Fruit fly (Drosophila melanogaster): ENCODE measurements around the gene Rpn5.
A peak's percentile ranks its signal among the peaks of the same experiment; 100 is the strongest.

Rpn5 gene

DNA sequence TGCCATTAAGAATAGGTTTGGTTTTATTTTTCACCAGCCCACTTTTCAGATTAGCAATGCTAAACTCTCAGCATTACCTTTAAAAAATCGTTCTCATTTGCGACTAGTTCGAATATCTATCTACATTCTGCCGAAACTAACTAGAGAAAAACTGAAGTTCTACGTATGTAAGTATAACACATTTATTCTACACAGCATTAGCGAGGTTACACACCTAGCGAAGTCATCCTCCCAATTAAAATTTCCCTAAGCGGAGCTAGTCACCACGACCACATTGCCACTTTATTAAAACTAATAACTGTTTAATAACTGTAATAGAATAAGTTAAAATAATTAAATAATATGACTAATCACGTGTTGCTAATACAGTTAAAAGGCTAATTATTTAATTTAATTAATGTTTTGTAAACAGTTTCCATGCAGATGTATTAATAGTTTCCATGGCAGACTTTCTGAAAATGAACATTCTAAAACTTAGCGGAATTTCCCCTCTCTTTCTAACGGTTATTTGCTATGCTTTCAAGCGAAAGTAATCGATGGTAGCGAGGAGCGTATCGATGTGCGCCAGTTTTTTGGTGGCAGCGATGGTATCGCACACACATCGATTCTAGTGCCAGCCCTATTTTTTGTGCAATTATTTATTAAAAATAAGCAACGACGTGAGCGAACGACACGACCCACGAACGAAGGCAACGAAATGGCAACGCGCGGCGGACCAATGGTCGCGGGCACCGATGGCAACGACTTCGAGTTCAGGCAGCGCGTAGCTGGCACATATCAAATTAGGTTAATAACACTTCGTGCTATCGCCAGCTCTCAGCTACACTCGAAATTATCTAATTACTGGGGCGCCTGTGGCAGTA lies 10.3 kb upstream of the Rpn5 start, which contains the start of gene jagn (continued):
- TF ChIP-seq odd (GFP tag; optimal IDR thresholded peaks at IDR 0.05) (peak; percentile 30), CG2120 (GFP tag; optimal IDR thresholded peaks at IDR 0.05) (peak; percentile 78), Xrp1 (GFP tag; IDR thresholded peaks at IDR 0.05) (peak; percentile 38; the same call in 1 of the 2 replicates), CG34376 (GFP tag; optimal IDR thresholded peaks at IDR 0.05) (peak; percentile 59), CG11504 (tag; optimal IDR thresholded peaks at IDR 0.05) (no peak), CG17328 (GFP tag; IDR thresholded peaks at IDR 0.05) (peak; percentile 56), CG31224 (GFP tag; IDR thresholded peaks at IDR 0.05) (no peak), nmo (GFP tag; optimal IDR thresholded peaks at IDR 0.05) (peak; percentile 77), onecut (GFP tag; IDR thresholded peaks at IDR 0.05) (peak; percentile 83), luna (GFP tag; optimal IDR thresholded peaks at IDR 0.05) (peak; percentile 51), lmd (GFP tag; IDR thresholded peaks at IDR 0.05) (peak; percentile 51; the same call in 1 of the 2 replicates), CG3847 (GFP tag; IDR thresholded peaks at IDR 0.05) (peak; percentile 83), CG8924 (tag; optimal IDR thresholded peaks at IDR 0.05) (peak; percentile 73), CG34224 (GFP tag; IDR thresholded peaks at IDR 0.05; ENCODE audit: partially characterized antibody) (peak; percentile 98), CG11085 (GFP tag; IDR thresholded peaks at IDR 0.05) (peak; percentile 65; the same call in 1 of the 2 replicates), CG7745 (tag; optimal IDR thresholded peaks at IDR 0.05) (no peak), CG6689 (GFP tag; IDR thresholded peaks at IDR 0.05) (peak; percentile 36; the same call in 1 of the 2 replicates), CG30020 (tag; optimal IDR thresholded peaks at IDR 0.05) (peak; percentile 41), Asciz (GFP tag; optimal IDR thresholded peaks at IDR 0.05) (no peak), Atf6 (GFP tag; IDR thresholded peaks at IDR 0.05) (peak; percentile 47; the same call in 1 of the 2 replicates), abd-A (tag; optimal IDR thresholded peaks at IDR 0.05) (peak; percentile 81), H15 (GFP tag; IDR thresholded peaks at IDR 0.05) (peak; percentile 33; the same call in 1 of the 3 replicates), dysf (GFP tag; IDR thresholded peaks at IDR 0.05) (peak; percentile 63; the same call in 2 of the 3 replicates), CG12659 (GFP tag; optimal IDR thresholded peaks at IDR 0.05) (peak; percentile 94), CG30431 (GFP tag; optimal IDR thresholded peaks at IDR 0.05) (no peak), Xbp1 (GFP tag; optimal IDR thresholded peaks at IDR 0.05) (peak; percentile 78), Dfd (GFP tag; optimal IDR thresholded peaks at IDR 0.05) (no peak), ATbp (GFP tag; optimal IDR thresholded peaks at IDR 0.05) (no peak), lola (GFP tag; optimal IDR thresholded peaks at IDR 0.05) (peak in 1 of 3 experiments; percentile 33), CG13894 (tag; optimal IDR thresholded peaks at IDR 0.05) (peak; percentile 31), Optix (GFP tag; IDR thresholded peaks at IDR 0.05) (peak; percentile 53; the same call in 1 of the 3 replicates), seq (GFP tag; IDR thresholded peaks at IDR 0.05) (no peak), crp (GFP tag; optimal IDR thresholded peaks at IDR 0.05) (peak in 1 of 2 experiments; percentile 34), CG13123 (GFP tag; optimal IDR thresholded peaks at IDR 0.05) (no peak), CG1602 (GFP tag; optimal IDR thresholded peaks at IDR 0.05) (peak; percentile 16), sr (GFP tag; IDR thresholded peaks at IDR 0.05) (no peak), CG33213 (GFP tag; optimal IDR thresholded peaks at IDR 0.05) (peak; percentile 43), vvl (GFP tag; IDR thresholded peaks at IDR 0.05) (peak; percentile 74), ham (GFP tag; IDR thresholded peaks at IDR 0.05) (no peak), CG6813 (GFP tag; optimal IDR thresholded peaks at IDR 0.05) (no peak), CG11093 (GFP tag; IDR thresholded peaks at IDR 0.05) (no peak), repo (GFP tag; optimal IDR thresholded peaks at IDR 0.05) (peak; percentile 36), fd3F (GFP tag; optimal IDR thresholded peaks at IDR 0.05) (peak; percentile 18), dmrt11E (tag; optimal IDR thresholded peaks at IDR 0.05) (peak; percentile 37), CG43689 (GFP tag; IDR thresholded peaks at IDR 0.05) (no peak), CG10959 (GFP tag; IDR thresholded peaks at IDR 0.05) (no peak), ems (GFP tag; optimal IDR thresholded peaks at IDR 0.05) (peak; percentile 60), CG9437 (GFP tag; optimal IDR thresholded peaks at IDR 0.05) (peak; percentile 10)

Measured in whole organism, embryonic.